Worm (Caenorhabditis elegans) whole organism, early embryonic: ENCODE data around the gene W02F12.8.

Experiments
- B0310.2 ChIP-seq: sonication (generic microtip); optimal IDR thresholded peaks from 2 replicates; lab custom pipeline; 2016; ENCODE audit warnings: mild to moderate bottlenecking, missing genetic modification characterization, missing compliant biosample characterization
- F13C5.2 ChIP-seq: sonication (generic microtip); optimal IDR thresholded peaks from 2 replicates; lab custom pipeline; 2017; ENCODE audit warnings: mild to moderate bottlenecking, missing genetic modification characterization, inconsistent platforms, missing compliant biosample characterization
- aly-1 ChIP-seq: sonication (generic microtip); optimal IDR thresholded peaks from 2 replicates; lab custom pipeline; 2016; ENCODE audit warnings: missing genetic modification characterization, missing compliant biosample characterization
- ama-1 ChIP-seq: fragments of 150-350 bp; optimal IDR thresholded peaks from 2 replicates; lab custom pipeline; 2014
- flt-1 ChIP-seq: fragments of 200-800 bp; sonication (Bioruptor generic); IDR thresholded peaks from 2 replicates; pipeline ENCODE4 v1.3.6; 2022; ENCODE audit warnings: missing genetic modification characterization, missing compliant biosample characterization
- hmbx-1 ChIP-seq: sonication (generic microtip); optimal IDR thresholded peaks from 2 replicates; lab custom pipeline; 2016; ENCODE audit warnings: mild to moderate bottlenecking, missing genetic modification characterization, missing compliant biosample characterization
- hmg-4 ChIP-seq: fragments of 200-800 bp; sonication (Bioruptor generic); optimal IDR thresholded peaks from 2 replicates; lab custom pipeline; 2018; ENCODE audit warnings: mild to moderate bottlenecking, missing genetic modification characterization, missing compliant biosample characterization
- hnd-1 ChIP-seq: sonication (generic microtip); optimal IDR thresholded peaks from 2 replicates; lab custom pipeline; 2016; ENCODE audit warnings: missing genetic modification characterization, missing compliant biosample characterization
- pes-1 ChIP-seq: fragments of 200-800 bp; sonication (Bioruptor generic); IDR thresholded peaks from 2 replicates; pipeline ENCODE4 v1.3.6; 2022; ENCODE audit warnings: missing genetic modification reagents, missing genetic modification characterization, missing compliant biosample characterization
- scrt-1 ChIP-seq: fragments of 200-800 bp; sonication (Bioruptor generic); IDR thresholded peaks from 2 replicates; pipeline ENCODE4 v1.3.6; 2022; ENCODE audit warnings: missing genetic modification characterization, missing compliant biosample characterization
- tbx-11 ChIP-seq: fragments of 200-800 bp; sonication (Bioruptor generic); IDR thresholded peaks from 2 replicates; pipeline ENCODE4 v1.3.6; 2022; ENCODE audit warnings: missing genetic modification characterization, missing compliant biosample characterization
- tbx-37 ChIP-seq: fragments of 200-800 bp; sonication (Bioruptor generic); conservative IDR thresholded peaks from 2 replicates; pipeline ENCODE4 v1.3.6; 2022; ENCODE audit warnings: missing genetic modification reagents, missing genetic modification characterization, missing compliant biosample characterization

ce11 chrV:6652051-6652450, 42.5 kb downstream of the W02F12.8 start, which contains the start of gene T10H9.8:
- TF ChIP-seq pes-1 (GFP tag; lab: Robert Waterston, UW) (no peak), flt-1 (no peak), ama-1 (lab: Kevin White, UChicago) (no peak), hmbx-1 (no peak), B0310.2 (no peak), aly-1 (tag; lab: Kevin White, UChicago) (no peak), tbx-11 (GFP tag; lab: Robert Waterston, UW) (no peak), scrt-1 (GFP tag; lab: Robert Waterston, UW) (no peak), hnd-1 (no peak), hmg-4 (GFP tag; lab: Kevin White, UChicago) (no peak), F13C5.2 (tag; lab: Kevin White, UChicago) (no peak), tbx-37 (GFP tag; lab: Robert Waterston, UW) (no peak)
